Fruit fly (Drosophila melanogaster): Measurements from ENCODE around the gene Exo84.

Gene Exo84

DNA sequence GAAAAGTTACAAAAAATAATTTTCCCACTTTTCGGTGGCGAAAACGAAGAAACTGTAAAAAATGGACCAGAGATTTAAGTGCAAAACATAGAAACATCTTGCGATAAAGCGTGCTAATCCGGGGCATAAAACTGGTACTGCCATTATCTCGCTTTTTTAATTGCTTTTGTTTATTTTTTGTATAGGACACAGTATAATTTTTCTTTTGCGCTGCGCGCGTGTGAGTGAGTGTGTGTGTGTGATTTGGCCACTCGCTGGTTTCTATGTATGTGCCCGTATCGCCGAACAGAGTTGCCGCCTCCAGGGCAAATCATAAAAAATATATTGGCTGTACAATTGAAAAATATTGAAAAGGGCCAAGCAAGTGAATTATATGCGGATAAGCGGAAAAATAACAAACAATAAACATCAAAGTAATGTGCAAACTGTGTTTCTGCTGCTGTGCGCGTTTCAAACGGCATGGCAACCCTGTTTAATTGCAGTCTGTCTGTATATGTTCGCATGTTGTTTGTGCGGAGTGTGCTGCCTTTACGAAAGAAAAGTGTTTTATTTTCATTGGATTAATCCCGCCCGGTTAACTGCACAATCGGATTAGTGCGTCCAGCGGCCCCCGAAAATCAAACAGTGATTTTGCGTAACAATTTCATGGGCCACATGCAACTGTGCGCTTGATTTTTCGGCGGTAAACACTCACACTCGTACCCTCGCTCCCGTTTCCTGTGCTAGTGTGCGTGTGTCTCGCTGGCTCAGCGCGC lies 9.7 kb downstream of the Exo84 start:
- TF ChIP-seq CG4496 (GFP tag; IDR thresholded peaks at IDR 0.05) (peak; percentile 99), Pif1B (GFP tag; optimal IDR thresholded peaks at IDR 0.05) (peak; percentile 94), CG17806 (tag; optimal IDR thresholded peaks at IDR 0.05) (peak; percentile 95), CG12605 (GFP tag; IDR thresholded peaks at IDR 0.05) (peak; percentile 96), Pif1A (GFP tag; optimal IDR thresholded peaks at IDR 0.05) (peak; percentile 98), CG15710 (tag; optimal IDR thresholded peaks at IDR 0.05) (peak; percentile 94), CG8301 (tag; optimal IDR thresholded peaks at IDR 0.05) (peak; percentile 96), rn (GFP tag; IDR thresholded peaks at IDR 0.05) (peak; percentile 97), CG13204 (GFP tag; optimal IDR thresholded peaks at IDR 0.05) (peak; percentile 77), CG14655 (GFP tag; optimal IDR thresholded peaks at IDR 0.05) (peak; percentile 97), CG9948 (tag; optimal IDR thresholded peaks at IDR 0.05) (peak; percentile 95), CG32121 (GFP tag; IDR thresholded peaks at IDR 0.05) (peak; percentile 98), CG10348 (GFP tag; IDR thresholded peaks at IDR 0.05) (peak; percentile 91), Snoo (tag; optimal IDR thresholded peaks at IDR 0.05) (peak; percentile 95), Ets98B (GFP tag; IDR thresholded peaks at IDR 0.05) (peak; percentile 99), CG8159 (tag; optimal IDR thresholded peaks at IDR 0.05) (peak; percentile 93), gl (tag; optimal IDR thresholded peaks at IDR 0.05) (peak; percentile 84), D1 (tag; optimal IDR thresholded peaks at IDR 0.05) (peak; percentile 59), CG34367 (tag; optimal IDR thresholded peaks at IDR 0.05) (peak; percentile 93), fd96Ca (GFP tag; IDR thresholded peaks at IDR 0.05) (peak; percentile 99), EcR (GFP tag; optimal IDR thresholded peaks at IDR 0.05) (peak; percentile 17)

DNA sequence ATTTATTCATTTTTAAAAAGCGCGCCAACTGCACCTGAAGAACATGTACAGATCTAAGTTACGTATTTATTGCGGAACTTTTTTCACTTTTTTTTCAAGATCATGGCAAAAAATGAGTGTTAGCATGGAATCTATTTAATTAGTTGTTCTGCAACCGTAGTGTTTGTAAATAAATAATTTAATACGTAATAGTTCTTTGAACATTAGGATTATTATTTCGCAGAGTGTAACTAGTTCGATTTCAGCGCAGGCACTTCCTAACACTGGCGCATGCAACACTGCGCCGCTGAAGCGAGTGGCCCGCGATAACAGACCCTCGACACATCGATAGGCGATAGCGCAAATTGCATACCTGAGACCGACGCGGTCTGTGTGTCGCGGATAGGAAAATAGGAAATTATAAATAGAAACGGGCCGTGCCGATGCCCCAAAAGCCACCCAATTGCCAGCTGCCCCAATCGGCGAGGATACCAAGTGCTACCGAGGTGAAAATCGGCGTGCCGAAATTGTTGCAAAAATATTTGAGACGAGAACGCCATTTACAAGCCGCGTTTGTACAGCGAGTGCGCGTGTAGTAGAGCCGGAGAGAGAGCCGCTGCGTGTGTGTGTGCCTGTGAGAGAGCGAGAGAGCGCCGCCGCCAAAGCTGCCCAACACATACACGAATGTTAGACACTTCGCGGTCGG lies 10.5 kb downstream of the Exo84 start, which contains the start of gene gro:
Gene gro (plus strand): TSS at position 320 of the 685 bp plus-strand sequence.
- peak; percentile 40 for TF ChIP-seq CG9948 (tag; optimal IDR thresholded peaks at IDR 0.05)
- TF ChIP-seq CG8159 (tag; optimal IDR thresholded peaks at IDR 0.05), result peak; percentile 38
- TF ChIP-seq Pif1B (GFP tag; optimal IDR thresholded peaks at IDR 0.05), result no peak
- peak; percentile 55 for TF ChIP-seq Ets98B (GFP tag; IDR thresholded peaks at IDR 0.05)
- peak; percentile 70 for TF ChIP-seq rn (GFP tag; IDR thresholded peaks at IDR 0.05)
- TF ChIP-seq CG4496 (GFP tag; IDR thresholded peaks at IDR 0.05), result peak; percentile 75
- TF ChIP-seq fd96Ca (GFP tag; IDR thresholded peaks at IDR 0.05), result peak; percentile 47
- TF ChIP-seq CG8301 (tag; optimal IDR thresholded peaks at IDR 0.05), result peak; percentile 13
- TF ChIP-seq CG17806 (tag; optimal IDR thresholded peaks at IDR 0.05), result peak; percentile 51
- peak; percentile 38 for TF ChIP-seq CG15710 (tag; optimal IDR thresholded peaks at IDR 0.05)
- peak; percentile 17 for TF ChIP-seq Snoo (tag; optimal IDR thresholded peaks at IDR 0.05)
- TF ChIP-seq CG32121 (GFP tag; IDR thresholded peaks at IDR 0.05), result peak; percentile 51; the same call in 1 of the 2 replicates
- TF ChIP-seq D1 (tag; optimal IDR thresholded peaks at IDR 0.05), result peak; percentile 57
- TF ChIP-seq EcR (GFP tag; optimal IDR thresholded peaks at IDR 0.05), result no peak
- peak; percentile 66 for TF ChIP-seq Pif1A (GFP tag; optimal IDR thresholded peaks at IDR 0.05)
- peak; percentile 36 for TF ChIP-seq CG14655 (GFP tag; optimal IDR thresholded peaks at IDR 0.05)
- no peak for TF ChIP-seq CG12605 (GFP tag; IDR thresholded peaks at IDR 0.05)
- no peak for TF ChIP-seq CG10348 (GFP tag; IDR thresholded peaks at IDR 0.05)

DNA sequence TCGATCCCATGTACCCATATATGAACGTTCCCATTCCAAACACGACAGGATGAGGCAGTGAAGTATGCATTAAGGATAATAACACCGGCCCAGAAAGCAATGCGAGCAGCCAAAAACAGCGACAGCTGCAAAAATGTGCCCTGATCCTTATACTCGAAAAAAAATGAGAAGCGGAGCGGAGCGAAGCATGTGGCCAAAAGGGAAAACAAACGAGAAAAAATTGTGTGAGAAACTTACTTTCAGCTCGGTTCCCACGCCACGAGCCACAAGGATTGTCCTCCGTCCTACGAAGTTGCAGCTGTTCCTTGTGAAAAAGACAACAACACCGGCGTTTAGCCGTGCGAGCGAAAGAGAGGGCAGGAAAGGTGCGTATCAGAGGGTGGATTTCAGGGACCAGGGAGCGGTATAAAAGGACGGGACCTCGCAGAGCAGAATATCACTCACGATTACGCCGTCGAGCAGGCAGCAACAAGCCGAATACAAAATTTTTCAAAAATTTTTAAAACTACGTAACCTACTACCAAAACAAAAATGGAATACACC lies 12.2 kb downstream of the Exo84 start:
- no peak for TF ChIP-seq CG17806 (tag; optimal IDR thresholded peaks at IDR 0.05)
- TF ChIP-seq CG12605 (GFP tag; IDR thresholded peaks at IDR 0.05), result no peak
- no peak for TF ChIP-seq CG15710 (tag; optimal IDR thresholded peaks at IDR 0.05)
- TF ChIP-seq Pif1A (GFP tag; optimal IDR thresholded peaks at IDR 0.05), result no peak
- no peak for TF ChIP-seq CG4496 (GFP tag; IDR thresholded peaks at IDR 0.05)
- no peak for TF ChIP-seq fd96Ca (GFP tag; IDR thresholded peaks at IDR 0.05)
- no peak for TF ChIP-seq Pif1B (GFP tag; optimal IDR thresholded peaks at IDR 0.05)
- no peak for TF ChIP-seq rn (GFP tag; IDR thresholded peaks at IDR 0.05)
- no peak for TF ChIP-seq CG34367 (tag; optimal IDR thresholded peaks at IDR 0.05)
- TF ChIP-seq Ets98B (GFP tag; IDR thresholded peaks at IDR 0.05), result no peak
- TF ChIP-seq CG8301 (tag; optimal IDR thresholded peaks at IDR 0.05), result no peak
- no peak for TF ChIP-seq CG8159 (tag; optimal IDR thresholded peaks at IDR 0.05)
- TF ChIP-seq gl (tag; optimal IDR thresholded peaks at IDR 0.05), result no peak

DNA sequence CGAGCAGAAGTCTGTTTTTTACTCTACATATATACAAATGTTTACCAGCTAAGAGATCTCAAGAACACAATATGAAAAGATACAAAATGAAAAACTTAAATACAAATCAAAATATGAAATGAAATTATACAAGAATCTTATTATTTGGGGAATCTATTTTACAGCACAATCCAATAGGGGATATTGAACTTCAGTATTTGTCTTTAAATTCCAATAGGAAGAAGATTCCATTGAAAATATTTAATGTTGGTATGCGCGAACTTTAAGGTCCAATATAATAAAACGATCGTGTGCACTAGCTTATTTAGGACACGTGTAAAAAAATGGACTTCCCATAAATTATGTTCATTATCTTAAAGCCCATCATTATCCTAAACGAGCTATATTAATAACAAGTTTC lies 14.2 kb downstream of the Exo84 start:
- TF ChIP-seq CG34367 (tag; optimal IDR thresholded peaks at IDR 0.05), result no peak
- no peak for TF ChIP-seq Ets98B (GFP tag; IDR thresholded peaks at IDR 0.05)
- no peak for TF ChIP-seq CG9948 (tag; optimal IDR thresholded peaks at IDR 0.05)
- TF ChIP-seq CG13204 (GFP tag; optimal IDR thresholded peaks at IDR 0.05), result no peak
- TF ChIP-seq Snoo (tag; optimal IDR thresholded peaks at IDR 0.05), result no peak
- no peak for TF ChIP-seq gl (tag; optimal IDR thresholded peaks at IDR 0.05)
- no peak for TF ChIP-seq CG32121 (GFP tag; IDR thresholded peaks at IDR 0.05)
- TF ChIP-seq CG14655 (GFP tag; optimal IDR thresholded peaks at IDR 0.05), result no peak
- no peak for TF ChIP-seq CG10348 (GFP tag; IDR thresholded peaks at IDR 0.05)
- TF ChIP-seq CG4496 (GFP tag; IDR thresholded peaks at IDR 0.05), result no peak
- TF ChIP-seq EcR (GFP tag; optimal IDR thresholded peaks at IDR 0.05), result no peak
- TF ChIP-seq CG12605 (GFP tag; IDR thresholded peaks at IDR 0.05), result no peak
- no peak for TF ChIP-seq CG8301 (tag; optimal IDR thresholded peaks at IDR 0.05)
- TF ChIP-seq D1 (tag; optimal IDR thresholded peaks at IDR 0.05), result no peak
- no peak for TF ChIP-seq fd96Ca (GFP tag; IDR thresholded peaks at IDR 0.05)
- no peak for TF ChIP-seq CG8159 (tag; optimal IDR thresholded peaks at IDR 0.05)
- TF ChIP-seq CG17806 (tag; optimal IDR thresholded peaks at IDR 0.05), result no peak
